Fruit fly (Drosophila melanogaster) whole organism, embryonic: ENCODE data around the gene Edg91.

ENCODE experiments used
- Ada2b ChIP-seq: fragments of 200-800 bp; sonication (Bioruptor generic); IDR thresholded peaks from 2 replicates; pipeline ENCODE4 v1.3.6; 2022; ENCODE audit warnings: missing biosample characterization, missing genetic modification characterization
- Bdp1 ChIP-seq: fragments of 200-800 bp; sonication (Bioruptor generic); optimal IDR thresholded peaks from 3 replicates; lab custom pipeline; 2016; ENCODE audit warnings: missing biosample characterization, missing genetic modification characterization
- C15 ChIP-seq: fragments of 200-800 bp; sonication (Bioruptor generic); IDR thresholded peaks from 3 replicates; pipeline ENCODE4 v1.3.6; 2022; ENCODE audit warnings: missing biosample characterization, missing genetic modification characterization
- CG11695 ChIP-seq: fragments of 200-800 bp; sonication (Bioruptor generic); IDR thresholded peaks from 3 replicates; pipeline ENCODE4 v1.3.6; 2022; ENCODE audit warnings: missing biosample characterization, missing genetic modification characterization
- CG14710 ChIP-seq: fragments of 200-800 bp; sonication (Bioruptor generic); optimal IDR thresholded peaks from 3 replicates; lab custom pipeline; 2019; ENCODE audit warnings: missing biosample characterization, mild to moderate bottlenecking, missing genetic modification characterization, moderate library complexity
- CG15601 ChIP-seq: fragments of 200-800 bp; sonication (Bioruptor generic); optimal IDR thresholded peaks from 3 replicates; lab custom pipeline; 2019; ENCODE audit warnings: missing biosample characterization, mild to moderate bottlenecking, missing genetic modification characterization, moderate library complexity
- CG18619 ChIP-seq: fragments of 200-800 bp; sonication (Bioruptor generic); optimal IDR thresholded peaks from 3 replicates; lab custom pipeline; 2017; ENCODE audit warnings: missing biosample characterization, mild to moderate bottlenecking, missing genetic modification characterization
- CG2875 ChIP-seq: fragments of 200-800 bp; sonication (Bioruptor generic); optimal IDR thresholded peaks from 2 replicates; lab custom pipeline; 2017; ENCODE audit warnings: missing biosample characterization, mild to moderate bottlenecking, missing genetic modification characterization, missing genetic modification reagents
- CG4404 ChIP-seq: fragments of 200-800 bp; sonication (Bioruptor generic); IDR thresholded peaks from 2 replicates; pipeline ENCODE4 v1.3.6; 2022; ENCODE audit warnings: missing biosample characterization, missing genetic modification characterization
- CG4707 ChIP-seq: fragments of 200-800 bp; sonication (Bioruptor generic); optimal IDR thresholded peaks from 2 replicates; lab custom pipeline; 2018; ENCODE audit warnings: missing biosample characterization, mild to moderate bottlenecking, missing genetic modification characterization, moderate library complexity
- CG5180 ChIP-seq: fragments of 200-800 bp; sonication (Bioruptor generic); optimal IDR thresholded peaks from 3 replicates; lab custom pipeline; 2017; ENCODE audit warnings: missing biosample characterization, missing genetic modification characterization, mild to moderate bottlenecking, moderate library complexity, missing genetic modification reagents
- CG6683 ChIP-seq: fragments of 200-800 bp; sonication (Bioruptor generic); optimal IDR thresholded peaks from 2 replicates; lab custom pipeline; 2017; ENCODE audit warnings: missing biosample characterization, mild to moderate bottlenecking, missing genetic modification characterization, missing genetic modification reagents
- CG7745 ChIP-seq: fragments of 200-800 bp; sonication (Bioruptor generic); optimal IDR thresholded peaks from 2 replicates; lab custom pipeline; 2018; ENCODE audit warnings: missing biosample characterization, mild to moderate bottlenecking, missing genetic modification characterization, moderate library complexity
- CG7963 ChIP-seq: fragments of 200-800 bp; sonication (Bioruptor generic); IDR thresholded peaks from 3 replicates; pipeline ENCODE4 v1.3.6; 2022; ENCODE audit warnings: missing biosample characterization, missing genetic modification characterization; ENCODE audit not compliant: partially characterized antibody
- D19A ChIP-seq: fragments of 200-800 bp; optimal IDR thresholded peaks from 3 replicates; lab custom pipeline; 2019; ENCODE audit warnings: missing biosample characterization, mild to moderate bottlenecking, missing genetic modification characterization, moderate library complexity
- Doc3 ChIP-seq: fragments of 200-800 bp; sonication (Bioruptor generic); IDR thresholded peaks from 3 replicates; pipeline ENCODE4 v1.3.6; 2022; ENCODE audit warnings: missing biosample characterization, missing genetic modification characterization; ENCODE audit not compliant: partially characterized antibody
- Hsf ChIP-seq: fragments of 200-800 bp; sonication (Bioruptor generic); optimal IDR thresholded peaks from 3 replicates; lab custom pipeline; 2016; ENCODE audit warnings: missing biosample characterization, missing genetic modification characterization
- MESR4 ChIP-seq: fragments of 200-800 bp; sonication (Bioruptor generic); optimal IDR thresholded peaks from 2 replicates; lab custom pipeline; 2018; ENCODE audit warnings: missing biosample characterization, mild to moderate bottlenecking, missing genetic modification characterization, moderate library complexity
- NC2α ChIP-seq: fragments of 200-800 bp; sonication (Bioruptor generic); optimal IDR thresholded peaks from 2 replicates; lab custom pipeline; 2016; ENCODE audit warnings: missing biosample characterization, missing genetic modification characterization
- Neu2 ChIP-seq: fragments of 200-800 bp; sonication (Bioruptor generic); optimal IDR thresholded peaks from 3 replicates; lab custom pipeline; 2016; ENCODE audit warnings: missing biosample characterization, missing genetic modification characterization, borderline replicate concordance
- Nf-YA ChIP-seq: fragments of 200-800 bp; sonication (Bioruptor generic); IDR thresholded peaks from 2 replicates; pipeline ENCODE4 v1.3.6; 2022; ENCODE audit warnings: missing biosample characterization, missing genetic modification characterization
- Opbp ChIP-seq: fragments of 200-800 bp; sonication (Bioruptor generic); IDR thresholded peaks from 3 replicates; pipeline ENCODE4 v1.3.6; 2022; ENCODE audit warnings: missing biosample characterization, missing genetic modification characterization; ENCODE audit not compliant: partially characterized antibody
- PHDP ChIP-seq: fragments of 200-800 bp; sonication (Bioruptor generic); optimal IDR thresholded peaks from 3 replicates; lab custom pipeline; 2018; ENCODE audit warnings: missing biosample characterization, mild to moderate bottlenecking, missing genetic modification characterization, moderate library complexity
- Taf1 ChIP-seq: fragments of 200-800 bp; sonication (Bioruptor generic); IDR thresholded peaks from 2 replicates; pipeline ENCODE4 v1.3.6; 2022; ENCODE audit warnings: missing biosample characterization, missing genetic modification characterization
- YL-1 ChIP-seq: fragments of 200-800 bp; sonication (Bioruptor generic); optimal IDR thresholded peaks from 3 replicates; lab custom pipeline; 2017; ENCODE audit warnings: missing biosample characterization, mild to moderate bottlenecking, missing genetic modification characterization
- ara ChIP-seq: fragments of 200-800 bp; sonication (Bioruptor generic); IDR thresholded peaks from 2 replicates; pipeline ENCODE4 v1.3.6; 2022; ENCODE audit warnings: missing biosample characterization, missing genetic modification characterization
- ash1 ChIP-seq: fragments of 200-800 bp; sonication (Bioruptor generic); optimal IDR thresholded peaks from 2 replicates; lab custom pipeline; 2018; ENCODE audit warnings: missing biosample characterization, mild to moderate bottlenecking, missing genetic modification characterization
- bigmax ChIP-seq: fragments of 200-800 bp; sonication (Bioruptor generic); optimal IDR thresholded peaks from 2 replicates; lab custom pipeline; 2018; ENCODE audit warnings: missing biosample characterization, mild to moderate bottlenecking, missing genetic modification characterization
- cato ChIP-seq: fragments of 200-800 bp; sonication (Bioruptor generic); optimal IDR thresholded peaks from 2 replicates; lab custom pipeline; 2016; ENCODE audit warnings: missing biosample characterization, missing genetic modification characterization, borderline replicate concordance
- chn ChIP-seq: fragments of 200-800 bp; sonication (Bioruptor generic); optimal IDR thresholded peaks from 2 replicates; lab custom pipeline; 2016; ENCODE audit warnings: missing biosample characterization, missing genetic modification characterization
- da ChIP-seq: fragments of 200-800 bp; sonication (Bioruptor generic); optimal IDR thresholded peaks from 2 replicates; lab custom pipeline; 2016; ENCODE audit warnings: missing biosample characterization, missing genetic modification characterization
- danr ChIP-seq: fragments of 200-800 bp; sonication (Bioruptor generic); IDR thresholded peaks from 2 replicates; pipeline ENCODE4 v1.3.6; 2022; ENCODE audit warnings: missing biosample characterization, missing genetic modification characterization
- gcm ChIP-seq: fragments of 200-800 bp; sonication (Bioruptor generic); optimal IDR thresholded peaks from 2 replicates; lab custom pipeline; 2019; ENCODE audit warnings: missing biosample characterization, mild to moderate bottlenecking, missing genetic modification characterization, moderate library complexity
- grn ChIP-seq: fragments of 200-800 bp; sonication (Bioruptor generic); optimal IDR thresholded peaks from 3 replicates; lab custom pipeline; 2017; ENCODE audit warnings: missing biosample characterization, missing genetic modification characterization
- ken ChIP-seq: fragments of 200-800 bp; sonication (Bioruptor generic); IDR thresholded peaks from 3 replicates; pipeline ENCODE4 v1.3.6; 2022; ENCODE audit warnings: missing biosample characterization, missing genetic modification characterization
- knrl ChIP-seq: fragments of 200-800 bp; sonication (Bioruptor generic); IDR thresholded peaks from 3 replicates; pipeline ENCODE4 v1.3.6; 2022; ENCODE audit warnings: missing biosample characterization, missing genetic modification characterization; ENCODE audit not compliant: partially characterized antibody
- lbe ChIP-seq: fragments of 200-800 bp; sonication (Bioruptor generic); optimal IDR thresholded peaks from 2 replicates; lab custom pipeline; 2016; ENCODE audit warnings: missing biosample characterization, mild to moderate bottlenecking, missing genetic modification characterization
- nerfin-2 ChIP-seq: fragments of 200-800 bp; sonication (Bioruptor generic); IDR thresholded peaks from 2 replicates; pipeline ENCODE4 v1.3.6; 2022; ENCODE audit warnings: missing biosample characterization, missing genetic modification characterization; ENCODE audit not compliant: partially characterized antibody
- oc ChIP-seq: fragments of 200-800 bp; sonication (Bioruptor generic); optimal IDR thresholded peaks from 2 replicates; lab custom pipeline; 2018; ENCODE audit warnings: missing biosample characterization, mild to moderate bottlenecking, missing genetic modification characterization, moderate library complexity
- org-1 ChIP-seq: fragments of 200-800 bp; sonication (Bioruptor generic); optimal IDR thresholded peaks from 2 replicates; lab custom pipeline; 2017; ENCODE audit warnings: missing biosample characterization, missing genetic modification characterization
- unpg ChIP-seq: fragments of 200-800 bp; sonication (Bioruptor generic); optimal IDR thresholded peaks from 3 replicates; lab custom pipeline; 2018; ENCODE audit warnings: missing biosample characterization, mild to moderate bottlenecking, missing genetic modification characterization, moderate library complexity
- wor ChIP-seq: fragments of 200-800 bp; sonication (Bioruptor generic); IDR thresholded peaks from 2 replicates; pipeline ENCODE4 v1.3.6; 2022; ENCODE audit warnings: missing biosample characterization, missing genetic modification characterization

Gene Edg91

DNA sequence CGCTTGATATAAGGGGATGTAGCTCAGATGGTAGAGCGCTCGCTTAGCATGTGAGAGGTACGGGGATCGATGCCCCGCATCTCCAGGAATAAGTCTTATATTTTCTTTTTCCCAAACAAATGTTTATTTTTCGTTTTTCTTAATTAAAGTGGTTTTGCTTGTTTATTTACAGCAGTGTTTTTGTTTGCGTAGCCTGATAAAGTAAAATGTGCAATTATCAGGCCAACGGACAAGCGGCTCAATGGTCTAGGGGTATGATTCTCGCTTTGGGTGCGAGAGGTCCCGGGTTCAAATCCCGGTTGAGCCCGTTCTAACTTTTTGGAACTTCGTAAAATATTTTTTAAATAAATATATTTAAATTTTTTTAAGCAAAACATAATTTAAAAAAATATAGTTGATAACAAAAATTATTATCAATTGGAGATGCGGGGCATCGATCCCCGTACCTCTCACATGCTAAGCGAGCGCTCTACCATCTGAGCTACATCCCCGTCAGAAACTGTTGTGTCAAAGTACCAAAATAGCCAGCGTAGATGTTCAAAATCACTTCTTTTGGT is 8.5 kb upstream of the Edg91 start (continued):
- peak; percentile 7 for TF ChIP-seq oc (tag; lab: Kevin White, UChicago)
- no peak for TF ChIP-seq ash1
- TF ChIP-seq grn (GFP tag; lab: Kevin White, UChicago): no peak
- TF ChIP-seq CG7963 (GFP tag; lab: Robert Waterston, UW): peak; percentile 85
- TF ChIP-seq org-1 (GFP tag; lab: Kevin White, UChicago): no peak
- no peak for TF ChIP-seq CG6683 (GFP tag; lab: Kevin White, UChicago)
- no peak for TF ChIP-seq CG4404 (GFP tag; lab: Robert Waterston, UW)
- peak; percentile 37; the same call in 1 of the 3 replicates for TF ChIP-seq CG11695
- no peak for TF ChIP-seq ara (GFP tag; lab: Robert Waterston, UW)
- TF ChIP-seq Ada2b: no peak
- TF ChIP-seq danr (GFP tag; lab: Robert Waterston, UW): no peak
- TF ChIP-seq gcm: peak; percentile 51
- TF ChIP-seq bigmax (GFP tag; lab: Kevin White, UChicago): no peak
- peak; percentile 49; the same call in 1 of the 3 replicates for TF ChIP-seq Doc3 (GFP tag; lab: Robert Waterston, UW)
- peak; percentile 80 for TF ChIP-seq knrl (GFP tag; lab: Robert Waterston, UW)
- TF ChIP-seq CG5180: no peak
- no peak for TF ChIP-seq da (GFP tag; lab: Kevin White, UChicago)
- TF ChIP-seq C15 (GFP tag; lab: Robert Waterston, UW): no peak
- TF ChIP-seq Bdp1: peak; percentile 99
- no peak for TF ChIP-seq CG4707 (GFP tag; lab: Kevin White, UChicago)
- TF ChIP-seq cato (GFP tag; lab: Kevin White, UChicago): no peak
- TF ChIP-seq YL-1 (GFP tag; lab: Kevin White, UChicago): no peak
- TF ChIP-seq CG14710 (tag; lab: Kevin White, UChicago): no peak
- no peak for TF ChIP-seq ken (GFP tag; lab: Robert Waterston, UW)
- TF ChIP-seq chn (GFP tag; lab: Kevin White, UChicago): no peak
- TF ChIP-seq unpg (GFP tag; lab: Kevin White, UChicago): peak; percentile 4
- TF ChIP-seq Hsf (GFP tag; lab: Kevin White, UChicago): no peak
- TF ChIP-seq MESR4 (GFP tag; lab: Kevin White, UChicago): no peak
- no peak for TF ChIP-seq lbe (GFP tag; lab: Kevin White, UChicago)
- no peak for TF ChIP-seq Nf-YA (GFP tag; lab: Robert Waterston, UW)
- no peak for TF ChIP-seq Neu2
- TF ChIP-seq PHDP (tag; lab: Kevin White, UChicago): peak; percentile 19
- peak; percentile 91 for TF ChIP-seq Opbp (GFP tag; lab: Robert Waterston, UW)
- TF ChIP-seq Taf1 (GFP tag; lab: Robert Waterston, UW): no peak
- TF ChIP-seq CG15601 (tag; lab: Kevin White, UChicago): peak; percentile 6
- peak; percentile 86 for TF ChIP-seq nerfin-2
- TF ChIP-seq CG2875 (GFP tag; lab: Kevin White, UChicago): no peak
- TF ChIP-seq CG18619: no peak
- TF ChIP-seq D19A (tag; lab: Kevin White, UChicago): peak; percentile 47
- TF ChIP-seq wor: no peak
- peak; percentile 54 for TF ChIP-seq CG7745 (tag; lab: Kevin White, UChicago)
- TF ChIP-seq NC2α (GFP tag; lab: Kevin White, UChicago): no peak
- TF ChIP-seq, all 482 proteins: peak for 93
